Fruit fly (Drosophila melanogaster) whole organism, embryonic: ENCODE data around the gene sunz.
A peak's percentile ranks its signal among the peaks of the same experiment; 100 is the strongest.

Experiments
- Asciz ChIP-seq: fragments of 200-800 bp; sonication (Bioruptor generic); optimal IDR thresholded peaks from 2 replicates; lab custom pipeline; 2017; ENCODE audit warnings: missing biosample characterization, mild to moderate bottlenecking, missing genetic modification characterization, missing genetic modification reagents
- CG12104 ChIP-seq: fragments of 200-800 bp; sonication (Bioruptor generic); optimal IDR thresholded peaks from 3 replicates; lab custom pipeline; 2016; ENCODE audit warnings: missing biosample characterization, missing genetic modification characterization
- CG1233 ChIP-seq: fragments of 200-800 bp; sonication (Bioruptor generic); optimal IDR thresholded peaks from 4 replicates; lab custom pipeline; 2018; ENCODE audit warnings: missing biosample characterization, mild to moderate bottlenecking, missing genetic modification characterization
- CG14014 ChIP-seq: fragments of 200-800 bp; sonication (Bioruptor generic); IDR thresholded peaks from 2 replicates; pipeline ENCODE4 v1.3.6; 2022; ENCODE audit warnings: missing biosample characterization, missing genetic modification characterization
- CG15601 ChIP-seq: fragments of 200-800 bp; sonication (Bioruptor generic); optimal IDR thresholded peaks from 3 replicates; lab custom pipeline; 2019; ENCODE audit warnings: missing biosample characterization, mild to moderate bottlenecking, missing genetic modification characterization, moderate library complexity
- CG1603 ChIP-seq: fragments of 200-800 bp; sonication (Bioruptor generic); optimal IDR thresholded peaks from 2 replicates; lab custom pipeline; 2019; ENCODE audit warnings: missing biosample characterization, mild to moderate bottlenecking, missing genetic modification characterization, moderate library complexity
- CG16815 ChIP-seq: fragments of 200-800 bp; sonication (Bioruptor generic); optimal IDR thresholded peaks from 3 replicates; lab custom pipeline; 2017; ENCODE audit warnings: missing biosample characterization, mild to moderate bottlenecking, missing genetic modification characterization
- CG17385 ChIP-seq: fragments of 200-800 bp; sonication (Bioruptor generic); optimal IDR thresholded peaks from 3 replicates; lab custom pipeline; 2018; ENCODE audit warnings: missing biosample characterization, mild to moderate bottlenecking, missing genetic modification characterization
- CG3407 ChIP-seq: fragments of 200-800 bp; sonication (Bioruptor generic); optimal IDR thresholded peaks from 2 replicates; lab custom pipeline; 2018; ENCODE audit warnings: missing biosample characterization, mild to moderate bottlenecking, missing genetic modification characterization
- CG5245 ChIP-seq: fragments of 200-800 bp; sonication (Bioruptor generic); optimal IDR thresholded peaks from 3 replicates; lab custom pipeline; 2016; ENCODE audit warnings: missing biosample characterization, missing genetic modification characterization
- CG6254 ChIP-seq: fragments of 200-800 bp; sonication (Bioruptor generic); optimal IDR thresholded peaks from 3 replicates; lab custom pipeline; 2017; ENCODE audit warnings: mild to moderate bottlenecking, missing biosample characterization, missing genetic modification reagents, missing genetic modification characterization
- CG6854 ChIP-seq: fragments of 200-800 bp; sonication (Bioruptor generic); optimal IDR thresholded peaks from 3 replicates; lab custom pipeline; 2017; ENCODE audit warnings: missing biosample characterization, mild to moderate bottlenecking, missing genetic modification characterization
- CG8388 ChIP-seq: fragments of 200-800 bp; sonication (Bioruptor generic); optimal IDR thresholded peaks from 2 replicates; lab custom pipeline; 2019; ENCODE audit warnings: missing biosample characterization, mild to moderate bottlenecking, missing genetic modification characterization, moderate library complexity
- CG8924 ChIP-seq: fragments of 200-800 bp; optimal IDR thresholded peaks from 3 replicates; lab custom pipeline; 2019; ENCODE audit warnings: missing biosample characterization, mild to moderate bottlenecking, missing genetic modification characterization, moderate library complexity
- CG8944 ChIP-seq: fragments of 200-800 bp; sonication (Bioruptor generic); optimal IDR thresholded peaks from 3 replicates; lab custom pipeline; 2016; ENCODE audit warnings: missing biosample characterization, missing genetic modification characterization
- CG9797 ChIP-seq: fragments of 200-800 bp; sonication (Bioruptor generic); optimal IDR thresholded peaks from 3 replicates; lab custom pipeline; 2018; ENCODE audit warnings: missing biosample characterization, mild to moderate bottlenecking, missing genetic modification characterization
- Camta ChIP-seq: fragments of 200-800 bp; sonication (Bioruptor generic); optimal IDR thresholded peaks from 2 replicates; lab custom pipeline; 2016; ENCODE audit warnings: missing biosample characterization, missing genetic modification characterization
- Dfd ChIP-seq, 2 experiments: fragments of >200 bp; optimal IDR thresholded peaks; 2 replicates each; lab custom pipeline; 2017; ENCODE audit warnings: missing biosample characterization in 2 of 2, missing genetic modification characterization in 2 of 2
- ERR ChIP-seq: fragments of 200-800 bp; sonication (Bioruptor generic); optimal IDR thresholded peaks from 2 replicates; lab custom pipeline; 2016; ENCODE audit warnings: missing biosample characterization, missing genetic modification characterization
- Eip74EF ChIP-seq, 2 experiments: fragments of 200-800 bp in 1 of 2; fragments of >200 bp in 1 of 2; sonication (Bioruptor generic) in 1 of 2; optimal IDR thresholded peaks; 2 replicates each; lab custom pipeline; 2017 to 2019; ENCODE audit warnings: missing biosample characterization in 2 of 2, missing genetic modification characterization in 2 of 2, mild to moderate bottlenecking in 1 of 2, moderate library complexity in 1 of 2
- Fer1 ChIP-seq: fragments of 200-800 bp; sonication (Bioruptor generic); optimal IDR thresholded peaks from 2 replicates; lab custom pipeline; 2017; ENCODE audit warnings: missing biosample characterization, mild to moderate bottlenecking, missing genetic modification characterization
- Hsf ChIP-seq: fragments of 200-800 bp; sonication (Bioruptor generic); optimal IDR thresholded peaks from 3 replicates; lab custom pipeline; 2016; ENCODE audit warnings: missing biosample characterization, missing genetic modification characterization
- Myb ChIP-seq: fragments of 200-800 bp; sonication (Bioruptor generic); optimal IDR thresholded peaks from 2 replicates; lab custom pipeline; 2016; ENCODE audit warnings: missing biosample characterization, missing genetic modification characterization
- Rx ChIP-seq: fragments of 200-800 bp; sonication (Bioruptor generic); IDR thresholded peaks from 2 replicates; pipeline ENCODE4 v1.3.6; 2022; ENCODE audit warnings: missing biosample characterization, missing genetic modification characterization
- ase ChIP-seq: fragments of 200-800 bp; sonication (Bioruptor generic); IDR thresholded peaks from 3 replicates; pipeline ENCODE4 v1.3.6; 2022; ENCODE audit warnings: missing biosample characterization, missing genetic modification characterization
- bcd ChIP-seq: fragments of 200-800 bp; sonication (Bioruptor generic); optimal IDR thresholded peaks from 2 replicates; lab custom pipeline; 2017; ENCODE audit warnings: missing biosample characterization, mild to moderate bottlenecking, missing genetic modification characterization
- br ChIP-seq: fragments of >200 bp; optimal IDR thresholded peaks from 2 replicates; lab custom pipeline; 2017
- cato ChIP-seq: fragments of 200-800 bp; sonication (Bioruptor generic); optimal IDR thresholded peaks from 2 replicates; lab custom pipeline; 2016; ENCODE audit warnings: missing biosample characterization, missing genetic modification characterization, borderline replicate concordance
- caup ChIP-seq: fragments of 200-800 bp; sonication (Bioruptor generic); optimal IDR thresholded peaks from 3 replicates; lab custom pipeline; 2017; ENCODE audit warnings: missing biosample characterization, mild to moderate bottlenecking, missing genetic modification characterization, moderate library complexity; ENCODE audit not compliant: severe bottlenecking
- corto ChIP-seq: fragments of 200-800 bp; sonication (Bioruptor generic); optimal IDR thresholded peaks from 2 replicates; lab custom pipeline; 2016; ENCODE audit warnings: missing biosample characterization, mild to moderate bottlenecking, missing genetic modification characterization, moderate library complexity
- crol ChIP-seq: fragments of 200-800 bp; sonication (Bioruptor generic); IDR thresholded peaks from 2 replicates; pipeline ENCODE4 v1.3.6; 2022; ENCODE audit warnings: missing biosample characterization, missing genetic modification characterization
- exex ChIP-seq: fragments of 200-800 bp; sonication (Bioruptor generic); optimal IDR thresholded peaks from 4 replicates; lab custom pipeline; 2018; ENCODE audit warnings: missing biosample characterization, mild to moderate bottlenecking, missing genetic modification characterization, moderate library complexity
- eyg ChIP-seq: fragments of 200-800 bp; sonication (Bioruptor generic); optimal IDR thresholded peaks from 3 replicates; lab custom pipeline; 2016; ENCODE audit warnings: missing biosample characterization, missing genetic modification characterization
- fd64A ChIP-seq: fragments of 200-800 bp; sonication (Bioruptor generic); optimal IDR thresholded peaks from 3 replicates; lab custom pipeline; 2018; ENCODE audit warnings: missing biosample characterization, mild to moderate bottlenecking, missing genetic modification characterization
- fru ChIP-seq: fragments of >200 bp; optimal IDR thresholded peaks from 2 replicates; lab custom pipeline; 2017
- fu2 ChIP-seq: fragments of 200-800 bp; sonication (Bioruptor generic); optimal IDR thresholded peaks from 2 replicates; lab custom pipeline; 2016; ENCODE audit warnings: missing biosample characterization, missing genetic modification characterization
- gem ChIP-seq: fragments of 200-800 bp; sonication (Bioruptor generic); optimal IDR thresholded peaks from 2 replicates; lab custom pipeline; 2019; ENCODE audit warnings: missing biosample characterization, mild to moderate bottlenecking, missing genetic modification characterization, moderate library complexity
- her ChIP-seq: fragments of 200-800 bp; sonication (Bioruptor generic); optimal IDR thresholded peaks from 2 replicates; lab custom pipeline; 2016; ENCODE audit warnings: missing biosample characterization, missing genetic modification characterization
- lbe ChIP-seq: fragments of 200-800 bp; sonication (Bioruptor generic); optimal IDR thresholded peaks from 2 replicates; lab custom pipeline; 2016; ENCODE audit warnings: missing biosample characterization, mild to moderate bottlenecking, missing genetic modification characterization
- lov ChIP-seq, 2 experiments: fragments of 200-800 bp in 1 of 2; fragments of >200 bp in 1 of 2; sonication (Bioruptor generic) in 1 of 2; IDR thresholded peaks in 1 of 2; optimal IDR thresholded peaks in 1 of 2; 2 replicates in 1 of 2; 3 replicates in 1 of 2; pipeline versions ENCODE4 v1.3.6 to Lab custom; 2017 to 2022; ENCODE audit warnings: missing biosample characterization in 1 of 2, missing genetic modification characterization in 1 of 2
- nerfin-1 ChIP-seq: fragments of 200-800 bp; sonication (Bioruptor generic); optimal IDR thresholded peaks from 3 replicates; lab custom pipeline; 2019; ENCODE audit warnings: missing biosample characterization, mild to moderate bottlenecking, missing genetic modification characterization, moderate library complexity
- odd ChIP-seq: fragments of 200-800 bp; sonication (Bioruptor generic); optimal IDR thresholded peaks from 2 replicates; lab custom pipeline; 2017; ENCODE audit warnings: missing biosample characterization, mild to moderate bottlenecking, missing genetic modification characterization
- pita ChIP-seq: fragments of 200-800 bp; sonication (Bioruptor generic); optimal IDR thresholded peaks from 2 replicates; lab custom pipeline; 2017; ENCODE audit warnings: missing biosample characterization, mild to moderate bottlenecking, missing genetic modification characterization
- scrt ChIP-seq: fragments of 200-800 bp; sonication (Bioruptor generic); optimal IDR thresholded peaks from 2 replicates; lab custom pipeline; 2018; ENCODE audit warnings: missing biosample characterization, mild to moderate bottlenecking, missing genetic modification characterization, moderate library complexity
- tup ChIP-seq: fragments of 200-800 bp; sonication (Bioruptor generic); optimal IDR thresholded peaks from 2 replicates; lab custom pipeline; 2016; ENCODE audit warnings: missing biosample characterization, mild to moderate bottlenecking, missing genetic modification characterization, moderate library complexity
- unc-4 ChIP-seq: fragments of 200-800 bp; sonication (Bioruptor generic); IDR thresholded peaks from 2 replicates; pipeline ENCODE4 v1.3.6; 2022; ENCODE audit warnings: missing biosample characterization, missing genetic modification characterization; ENCODE audit not compliant: partially characterized antibody
- vvl ChIP-seq: fragments of 200-800 bp; sonication (Bioruptor generic); IDR thresholded peaks from 2 replicates; pipeline ENCODE4 v1.3.6; 2022; ENCODE audit warnings: missing biosample characterization, missing genetic modification characterization
- z ChIP-seq: fragments of 200-800 bp; sonication (Bioruptor generic); IDR thresholded peaks from 3 replicates; pipeline ENCODE4 v1.3.6; 2022; ENCODE audit warnings: missing biosample characterization, missing genetic modification characterization

The sunz gene

DNA sequence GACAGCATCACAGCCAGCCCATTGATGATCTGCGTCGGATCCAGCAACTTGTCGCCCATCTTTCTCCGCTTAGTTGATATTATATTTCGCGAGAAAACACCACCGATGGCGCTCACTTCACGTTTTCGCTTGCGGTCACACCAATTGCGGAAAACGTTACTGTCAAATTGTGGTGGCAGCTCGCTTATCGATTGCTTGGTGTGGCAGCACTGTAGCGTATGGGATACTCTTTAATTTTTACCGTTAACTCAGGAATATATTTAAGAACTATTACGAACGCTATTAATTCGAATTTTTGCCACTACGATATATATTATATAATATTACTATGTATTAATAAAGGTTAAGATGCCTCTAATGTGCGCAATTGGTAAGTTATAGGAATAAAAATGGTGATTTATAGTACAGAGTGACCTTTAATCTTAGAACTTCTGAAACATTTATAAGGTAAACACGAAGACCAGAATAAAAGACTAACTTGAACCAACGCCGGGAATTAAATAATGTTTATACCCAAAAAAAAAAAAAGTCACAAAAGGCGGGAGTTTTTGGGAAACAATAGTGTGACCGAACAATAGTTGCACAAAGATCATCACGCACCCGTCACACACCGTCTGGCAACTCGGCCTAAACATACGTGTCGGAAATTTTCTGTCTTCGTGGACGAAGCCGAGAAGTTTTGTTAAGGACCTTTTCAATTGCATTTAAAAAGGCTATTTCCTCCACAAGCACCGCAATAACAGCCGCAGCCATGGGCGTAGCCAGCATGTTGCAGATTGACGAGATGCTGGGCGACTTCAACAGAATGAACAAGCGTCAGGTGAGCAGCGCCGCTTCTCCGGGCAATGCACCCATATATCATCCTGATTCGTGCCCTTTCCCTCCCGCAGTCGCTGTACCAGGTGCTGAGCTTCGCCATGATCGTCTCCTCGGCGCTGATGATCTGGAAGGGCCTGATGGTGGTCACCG lies 27.6 kb downstream of the sunz start, which contains the start of the genes CG1307 and twr (continued):
- no peak for TF ChIP-seq her (GFP tag; lab: Kevin White, UChicago)
- TF ChIP-seq Fer1 (GFP tag; lab: Kevin White, UChicago) = peak; percentile 35
- TF ChIP-seq eyg = no peak
- peak; percentile 42 for TF ChIP-seq CG1233 (GFP tag; lab: Kevin White, UChicago)
- no peak for TF ChIP-seq CG6254 (GFP tag; lab: Kevin White, UChicago)
- TF ChIP-seq Eip74EF (GFP tag; optimal IDR thresholded peaks at IDR 0.05; lab: Kevin White, UChicago) = no peak
- no peak for TF ChIP-seq Dfd (GFP tag; optimal IDR thresholded peaks at IDR 0.05; lab: Kevin White, UChicago)
- no peak for TF ChIP-seq exex (tag; lab: Kevin White, UChicago)
- TF ChIP-seq pita (GFP tag; lab: Kevin White, UChicago) = no peak
- TF ChIP-seq Rx = no peak
- no peak for TF ChIP-seq unc-4 (GFP tag; lab: Robert Waterston, UW)
- TF ChIP-seq Asciz (GFP tag; lab: Kevin White, UChicago) = no peak
- no peak for TF ChIP-seq nerfin-1 (tag; lab: Kevin White, UChicago)
- TF ChIP-seq CG3407 = peak; percentile 53
- no peak for TF ChIP-seq fu2 (GFP tag; lab: Kevin White, UChicago)
- no peak for TF ChIP-seq fru (lab: Kevin White, UChicago)
- TF ChIP-seq fd64A (GFP tag; lab: Kevin White, UChicago) = no peak
- no peak for TF ChIP-seq CG5245
- no peak for TF ChIP-seq lbe (GFP tag; lab: Kevin White, UChicago)
- no peak for TF ChIP-seq CG15601 (tag; lab: Kevin White, UChicago)
- no peak for TF ChIP-seq scrt (GFP tag; lab: Kevin White, UChicago)
- no peak for TF ChIP-seq caup (GFP tag; lab: Kevin White, UChicago)
- TF ChIP-seq CG8944 (GFP tag; lab: Kevin White, UChicago) = no peak
- no peak for TF ChIP-seq br (lab: Kevin White, UChicago)
- TF ChIP-seq gem (tag; lab: Kevin White, UChicago) = no peak
- no peak for TF ChIP-seq CG1603
- TF ChIP-seq crol (GFP tag; lab: Robert Waterston, UW) = no peak
- no peak for TF ChIP-seq z (GFP tag; lab: Robert Waterston, UW)
- no peak for TF ChIP-seq lov (optimal IDR thresholded peaks at IDR 0.05; lab: Kevin White, UChicago)
- no peak for TF ChIP-seq lov (GFP tag; IDR thresholded peaks at IDR 0.05; lab: Robert Waterston, UW)
- no peak for TF ChIP-seq CG14014 (GFP tag; lab: Robert Waterston, UW)
- TF ChIP-seq Hsf (GFP tag; lab: Kevin White, UChicago) = no peak
- TF ChIP-seq ase (GFP tag; lab: Robert Waterston, UW) = no peak
- TF ChIP-seq CG17385 (GFP tag; lab: Kevin White, UChicago) = no peak
- TF ChIP-seq CG12104 (GFP tag; lab: Kevin White, UChicago) = no peak
- no peak for TF ChIP-seq CG6854
- no peak for TF ChIP-seq CG16815 (GFP tag; lab: Kevin White, UChicago)
- TF ChIP-seq Myb (GFP tag; lab: Kevin White, UChicago) = peak; percentile 81
- TF ChIP-seq ERR (GFP tag; lab: Kevin White, UChicago) = no peak
- TF ChIP-seq Camta (GFP tag; lab: Kevin White, UChicago) = no peak
- no peak for TF ChIP-seq odd
- peak; percentile 81 for TF ChIP-seq CG9797 (GFP tag; lab: Kevin White, UChicago)
- no peak for TF ChIP-seq vvl (GFP tag; lab: Robert Waterston, UW)
- TF ChIP-seq cato (GFP tag; lab: Kevin White, UChicago) = no peak
- no peak for TF ChIP-seq tup
- peak; percentile 42 for TF ChIP-seq bcd (GFP tag; lab: Kevin White, UChicago)
- TF ChIP-seq corto (GFP tag; lab: Kevin White, UChicago) = no peak
- no peak for TF ChIP-seq CG8388
- TF ChIP-seq CG8924 (tag; lab: Kevin White, UChicago) = peak; percentile 18
